Worm (Caenorhabditis elegans) whole organism, L1 larva: ENCODE results near the gene EGAP4.1.

Source experiments
- C04F5.9 ChIP-seq: sonication (generic microtip); optimal IDR thresholded peaks from 2 replicates; lab custom pipeline; 2016; ENCODE audit warnings: missing genetic modification characterization, missing compliant biosample characterization
- C16A3.4 ChIP-seq: fragments of 150-350 bp; optimal IDR thresholded peaks from 2 replicates; lab custom pipeline; 2014; ENCODE audit warnings: missing biosample characterization, missing genetic modification characterization
- aly-2 ChIP-seq: fragments of 150-350 bp; optimal IDR thresholded peaks from 2 replicates; lab custom pipeline; 2014; ENCODE audit warnings: missing biosample characterization, missing genetic modification characterization
- blmp-1 ChIP-seq: fragments of 150-350 bp; optimal IDR thresholded peaks from 2 replicates; lab custom pipeline; 2014; ENCODE audit warnings: missing biosample characterization, missing genetic modification characterization
- ceh-63 ChIP-seq: fragments of 200-800 bp; sonication (Bioruptor generic); optimal IDR thresholded peaks from 2 replicates; lab custom pipeline; 2018; ENCODE audit warnings: mild to moderate bottlenecking, missing genetic modification characterization, missing compliant biosample characterization
- ceh-8 ChIP-seq: fragments of 200-800 bp; sonication (Bioruptor generic); optimal IDR thresholded peaks from 2 replicates; lab custom pipeline; 2018; ENCODE audit warnings: mild to moderate bottlenecking, missing genetic modification characterization, moderate library complexity, missing compliant biosample characterization
- ceh-90 ChIP-seq: sonication (generic microtip); optimal IDR thresholded peaks from 2 replicates; lab custom pipeline; 2016; ENCODE audit warnings: missing genetic modification characterization, missing compliant biosample characterization
- efl-1 ChIP-seq, 4 experiments: fragments of 150-350 bp; optimal IDR thresholded peaks in 3 of 4; peaks in 1 of 4; 1 replicate in 1 of 4; 2 replicates in 3 of 4; lab custom pipeline; 2014; ENCODE audit warnings: missing biosample characterization in 2 of 4, missing genetic modification characterization in 2 of 4, missing genetic modification reagents in 2 of 4
- egl-13 ChIP-seq: sonication (generic microtip); optimal IDR thresholded peaks from 2 replicates; lab custom pipeline; 2016; ENCODE audit warnings: missing genotype, missing genetic modification reagents, missing genetic modification characterization, missing compliant biosample characterization
- elt-2 ChIP-seq: sonication (generic microtip); optimal IDR thresholded peaks from 2 replicates; lab custom pipeline; 2016; ENCODE audit warnings: missing genetic modification characterization, mild to moderate bottlenecking, inconsistent platforms, missing compliant biosample characterization, missing genetic modification reagents
- elt-3 ChIP-seq, 6 experiments: fragments of 150-350 bp in 1 of 6; sonication (generic microtip); optimal IDR thresholded peaks; 2 replicates each; lab custom pipeline; 2017 to 2018; ENCODE audit warnings: missing biosample characterization in 6 of 6, missing genetic modification characterization in 6 of 6, inconsistent platforms in 1 of 6
- ets-5 ChIP-seq: fragments of 200-800 bp; sonication (Bioruptor generic); IDR thresholded peaks from 2 replicates; pipeline ENCODE4 v1.3.6; 2022; ENCODE audit warnings: missing genetic modification characterization, missing compliant biosample characterization
- grh-1 ChIP-seq: fragments of 200-800 bp; sonication (Bioruptor generic); IDR thresholded peaks from 2 replicates; pipeline ENCODE4 v1.3.6; 2022; ENCODE audit warnings: missing genetic modification reagents, missing genetic modification characterization, missing compliant biosample characterization
- hlh-4 ChIP-seq: sonication (generic microtip); optimal IDR thresholded peaks from 2 replicates; lab custom pipeline; 2016; ENCODE audit warnings: mild to moderate bottlenecking, missing genetic modification characterization, missing compliant biosample characterization
- hpl-2 ChIP-seq: fragments of 150-350 bp; optimal IDR thresholded peaks from 2 replicates; lab custom pipeline; 2014; ENCODE audit warnings: missing biosample characterization, missing genetic modification reagents, missing genetic modification characterization
- irx-1 ChIP-seq: sonication (generic microtip); optimal IDR thresholded peaks from 2 replicates; lab custom pipeline; 2016; ENCODE audit warnings: missing genetic modification characterization, missing compliant biosample characterization
- lin-13 ChIP-seq: fragments of 150-350 bp; optimal IDR thresholded peaks from 2 replicates; lab custom pipeline; 2014; ENCODE audit warnings: missing biosample characterization, missing genetic modification reagents, missing genetic modification characterization
- lin-14 ChIP-seq: fragments of 200-800 bp; sonication (Bioruptor generic); optimal IDR thresholded peaks from 2 replicates; lab custom pipeline; 2018; ENCODE audit warnings: mild to moderate bottlenecking, missing genetic modification characterization, moderate library complexity, missing compliant biosample characterization
- lin-15B ChIP-seq: fragments of 150-350 bp; sonication (generic microtip); optimal IDR thresholded peaks from 3 replicates; lab custom pipeline; 2014; ENCODE audit warnings: missing biosample characterization, missing genetic modification characterization
- lin-35 ChIP-seq, 2 experiments: fragments of 150-350 bp; optimal IDR thresholded peaks; 2 replicates each; lab custom pipeline; 2014; ENCODE audit warnings: missing biosample characterization in 2 of 2, missing genetic modification characterization in 2 of 2, missing genetic modification reagents in 2 of 2
- lir-3 ChIP-seq: sonication (generic microtip); optimal IDR thresholded peaks from 2 replicates; lab custom pipeline; 2016; ENCODE audit warnings: mild to moderate bottlenecking, missing genetic modification characterization, moderate library complexity, missing compliant biosample characterization; ENCODE audit not compliant: poor library complexity
- lsy-2 ChIP-seq, 2 experiments: fragments of 150-350 bp; optimal IDR thresholded peaks; 2 replicates each; lab custom pipeline; 2014; ENCODE audit warnings: missing biosample characterization in 2 of 2, missing genetic modification characterization in 2 of 2
- mdl-1 ChIP-seq, 2 experiments: fragments of 150-350 bp; optimal IDR thresholded peaks; 2 replicates each; lab custom pipeline; 2014 to 2017; ENCODE audit warnings: missing biosample characterization in 2 of 2, missing genetic modification characterization in 2 of 2, inconsistent platforms in 1 of 2
- mef-2 ChIP-seq: fragments of 150-350 bp; optimal IDR thresholded peaks from 2 replicates; lab custom pipeline; 2014; ENCODE audit warnings: missing biosample characterization, missing genetic modification characterization
- mep-1 ChIP-seq: fragments of 150-350 bp; optimal IDR thresholded peaks from 2 replicates; lab custom pipeline; 2014; ENCODE audit warnings: missing biosample characterization, missing genetic modification characterization
- nhr-19 ChIP-seq: fragments of 200-800 bp; sonication (Bioruptor generic); conservative IDR thresholded peaks from 2 replicates; pipeline ENCODE4 v1.3.6; 2022; ENCODE audit warnings: missing genetic modification characterization, missing compliant biosample characterization
- nhr-20 ChIP-seq: sonication (generic microtip); optimal IDR thresholded peaks from 2 replicates; lab custom pipeline; 2016; ENCODE audit warnings: mild to moderate bottlenecking, missing genetic modification characterization, missing compliant biosample characterization
- nhr-28 ChIP-seq: fragments of 150-350 bp; optimal IDR thresholded peaks from 2 replicates; lab custom pipeline; 2014; ENCODE audit warnings: missing biosample characterization, missing genetic modification characterization
- nhr-71 ChIP-seq: sonication (generic microtip); optimal IDR thresholded peaks from 2 replicates; lab custom pipeline; 2016; ENCODE audit warnings: mild to moderate bottlenecking, missing genetic modification characterization, moderate library complexity, missing compliant biosample characterization
- nhr-76 ChIP-seq: sonication (generic microtip); optimal IDR thresholded peaks from 2 replicates; lab custom pipeline; 2017; ENCODE audit warnings: missing biosample characterization, missing genetic modification characterization
- nhr-85 ChIP-seq: sonication (generic microtip); peaks from one replicate; lab custom pipeline; 2016; ENCODE audit warnings: missing genetic modification characterization, inconsistent platforms, missing compliant biosample characterization
- nhr-90 ChIP-seq: sonication (generic microtip); optimal IDR thresholded peaks from 2 replicates; lab custom pipeline; 2016; ENCODE audit warnings: mild to moderate bottlenecking, missing genetic modification characterization, missing compliant biosample characterization; ENCODE audit not compliant: poor library complexity
- pag-3 ChIP-seq: sonication (generic microtip); optimal IDR thresholded peaks from 2 replicates; lab custom pipeline; 2017; ENCODE audit warnings: missing genetic modification characterization, mild to moderate bottlenecking, missing compliant biosample characterization, antibody characterized with exemption, borderline replicate concordance; ENCODE audit not compliant: insufficient read depth
- pax-3 ChIP-seq: fragments of 200-800 bp; sonication (Bioruptor generic); optimal IDR thresholded peaks from 2 replicates; lab custom pipeline; 2018; ENCODE audit warnings: mild to moderate bottlenecking, missing genetic modification characterization, moderate library complexity, missing compliant biosample characterization
- pqm-1 ChIP-seq: sonication (generic microtip); optimal IDR thresholded peaks from 3 replicates; lab custom pipeline; 2017; ENCODE audit warnings: missing biosample characterization, missing genetic modification characterization
- snu-23 ChIP-seq: sonication (generic microtip); optimal IDR thresholded peaks from 2 replicates; lab custom pipeline; 2016; ENCODE audit warnings: missing genetic modification characterization, missing compliant biosample characterization
- tbx-2 ChIP-seq: sonication (generic microtip); optimal IDR thresholded peaks from 2 replicates; lab custom pipeline; 2016; ENCODE audit warnings: missing genetic modification characterization, missing compliant biosample characterization
- unc-130 ChIP-seq: fragments of 150-350 bp; optimal IDR thresholded peaks from 2 replicates; lab custom pipeline; 2017; ENCODE audit warnings: missing biosample characterization, missing genetic modification characterization, inconsistent platforms
- xbp-1 ChIP-seq: sonication (generic microtip); optimal IDR thresholded peaks from 2 replicates; lab custom pipeline; 2016; ENCODE audit warnings: missing genetic modification characterization, missing compliant biosample characterization
- ztf-4 ChIP-seq: fragments of 150-350 bp; optimal IDR thresholded peaks from 2 replicates; lab custom pipeline; 2014; ENCODE audit warnings: missing biosample characterization, missing genetic modification characterization

The EGAP4.1 gene

DNA sequence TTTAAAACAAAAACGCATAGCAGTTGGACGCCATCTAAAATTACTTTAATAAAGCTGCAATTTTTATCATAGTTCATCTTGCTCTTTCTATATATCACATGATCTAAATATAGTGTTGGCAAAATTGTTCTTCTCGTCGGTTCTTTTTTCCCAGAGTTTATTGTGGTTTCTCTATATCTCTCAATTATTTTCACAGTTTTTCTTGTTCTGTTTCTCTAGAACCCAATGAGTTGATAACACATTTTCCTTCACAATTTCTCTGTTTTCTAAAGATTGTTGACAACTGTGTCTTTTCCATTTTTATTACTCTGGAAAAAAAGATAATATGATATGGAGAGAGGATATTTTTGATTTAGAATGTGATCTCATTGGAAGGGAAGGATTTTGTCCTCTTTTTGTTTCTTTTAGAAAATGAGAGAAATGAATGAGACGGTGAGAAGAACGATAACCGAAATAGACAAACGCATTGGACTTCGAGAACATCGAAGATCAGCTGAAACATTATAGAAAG is 27.1 kb upstream of the EGAP4.1 start (continued):
- TF ChIP-seq pax-3 = no peak
- TF ChIP-seq, all 84 proteins: peak for 9

DNA sequence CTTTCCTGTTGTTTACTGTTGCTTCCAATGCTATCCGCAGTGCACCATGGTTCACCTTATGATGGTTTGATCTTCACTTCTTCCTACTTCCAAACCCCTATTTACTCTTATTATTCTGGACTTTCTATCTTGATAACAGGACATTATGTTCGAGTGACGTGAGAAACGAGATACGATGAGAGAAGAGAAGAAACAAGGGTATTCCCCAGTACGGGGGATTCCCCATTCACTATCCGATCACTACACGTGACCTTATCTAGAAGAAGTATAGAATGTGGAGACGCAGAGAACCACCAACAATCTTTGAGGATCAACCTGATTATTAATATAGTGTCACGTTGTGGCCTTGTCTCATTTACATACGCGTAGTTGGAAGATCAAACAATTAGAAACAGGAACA is 25.3 kb upstream of the EGAP4.1 start:
- TF ChIP-seq nhr-71 (tag; lab: Kevin White, UChicago) (peak; percentile 58), nhr-90 (tag; lab: Kevin White, UChicago) (peak; percentile 20), ztf-4 (tag; lab: Kevin White, UChicago) (peak; percentile 11), pag-3 (tag; lab: Kevin White, UChicago) (no peak), elt-3 (tag; optimal IDR thresholded peaks at IDR 0.05; lab: Kevin White, UChicago) (peak in 3 of 6 experiments; percentile 13 to 93 (median 75)), nhr-19 (peak; percentile 25), lin-14 (peak; percentile 52), mdl-1 (tag; optimal IDR thresholded peaks at IDR 0.05; lab: Kevin White, UChicago) (peak in 1 of 2 experiments; percentile 61), unc-130 (tag; lab: Kevin White, UChicago) (no peak), lin-35 (GFP tag; optimal IDR thresholded peaks at IDR 0.05; lab: Kevin White, UChicago) (peak in 1 of 2 experiments; percentile 19), egl-13 (tag; lab: Kevin White, UChicago) (no peak), lsy-2 (tag; optimal IDR thresholded peaks at IDR 0.05; lab: Kevin White, UChicago) (peak in 1 of 2 experiments; percentile 27), C16A3.4 (tag; lab: Kevin White, UChicago) (peak; percentile 21), snu-23 (GFP tag; lab: Kevin White, UChicago) (peak; percentile 36), efl-1 (optimal IDR thresholded peaks at IDR 0.05; lab: Kevin White, UChicago) (no peak), efl-1 (GFP tag; optimal IDR thresholded peaks at IDR 0.05 in 1 of 2; lab: Kevin White, UChicago) (no peak), blmp-1 (tag; lab: Kevin White, UChicago) (peak; percentile 89), nhr-20 (tag; lab: Kevin White, UChicago) (peak; percentile 60), tbx-2 (peak; percentile 13), nhr-85 (tag; lab: Kevin White, UChicago) (peak; percentile 90), C04F5.9 (tag; lab: Kevin White, UChicago) (no peak), nhr-28 (tag; lab: Kevin White, UChicago) (no peak), mep-1 (tag; lab: Kevin White, UChicago) (peak; percentile 4)

DNA sequence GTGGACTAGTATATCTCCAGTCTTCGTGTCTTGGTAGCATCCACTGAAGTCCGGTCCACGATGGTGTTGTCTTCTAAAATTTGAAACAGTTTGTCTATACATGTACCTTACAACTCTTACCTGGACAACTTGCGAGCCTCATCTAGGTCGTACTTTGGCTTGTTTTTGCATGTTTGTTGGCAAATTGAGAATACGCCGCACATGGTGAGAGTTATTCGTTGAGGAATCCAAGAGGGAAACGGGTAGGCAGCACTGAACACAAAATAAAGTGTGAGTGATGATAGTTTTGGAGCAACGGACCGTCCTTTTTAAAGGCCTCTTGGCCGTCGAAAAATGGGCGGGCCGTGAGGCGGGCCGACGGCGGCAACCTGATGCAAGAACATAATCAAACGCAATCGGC is 23.5 kb upstream of the EGAP4.1 start, which contains the start of gene asns-2:
TSS of gene asns-2 (minus strand) at position 282 of the 400 bp plus-strand sequence.
- TF ChIP-seq nhr-85 (tag; lab: Kevin White, UChicago) (no peak), hlh-4 (no peak), C04F5.9 (tag; lab: Kevin White, UChicago) (no peak), ceh-8 (GFP tag; lab: Kevin White, UChicago) (no peak), lin-15B (tag; lab: Kevin White, UChicago) (no peak), lir-3 (tag; lab: Kevin White, UChicago) (no peak), mdl-1 (tag; optimal IDR thresholded peaks at IDR 0.05; lab: Kevin White, UChicago) (no peak), hpl-2 (no peak), ceh-90 (tag; lab: Kevin White, UChicago) (no peak), nhr-76 (tag; lab: Kevin White, UChicago) (no peak), ceh-63 (GFP tag; lab: Kevin White, UChicago) (no peak), nhr-71 (tag; lab: Kevin White, UChicago) (no peak), aly-2 (no peak), ets-5 (no peak), xbp-1 (no peak), lin-13 (GFP tag; lab: Kevin White, UChicago) (no peak), lin-35 (GFP tag; optimal IDR thresholded peaks at IDR 0.05; lab: Kevin White, UChicago) (no peak), mef-2 (no peak), unc-130 (tag; lab: Kevin White, UChicago) (no peak)

- TF ChIP-seq ceh-63 (GFP tag; lab: Kevin White, UChicago) (no peak), irx-1 (tag; lab: Kevin White, UChicago) (no peak), nhr-19 (peak; percentile 63), blmp-1 (tag; lab: Kevin White, UChicago) (peak; percentile 59), elt-3 (tag; optimal IDR thresholded peaks at IDR 0.05; lab: Kevin White, UChicago) (peak; percentile 59 to 97 (median 92)), nhr-90 (tag; lab: Kevin White, UChicago) (peak; percentile 42), nhr-71 (tag; lab: Kevin White, UChicago) (peak; percentile 53), snu-23 (GFP tag; lab: Kevin White, UChicago) (peak; percentile 15), lin-14 (peak; percentile 27), nhr-76 (tag; lab: Kevin White, UChicago) (no peak), hpl-2 (no peak), tbx-2 (no peak), grh-1 (GFP tag; lab: Robert Waterston, UW) (0 out of 2 replicates have a peak, but pooled peaks have one; percentile 5), pqm-1 (tag; lab: Kevin White, UChicago) (peak; percentile 7), nhr-20 (tag; lab: Kevin White, UChicago) (peak; percentile 63), lin-35 (GFP tag; optimal IDR thresholded peaks at IDR 0.05; lab: Kevin White, UChicago) (peak in 1 of 2 experiments; percentile 67), elt-2 (peak; percentile 91)
Observed at ce11 chrX:8750209-8750608, 23.0 kb upstream of the EGAP4.1 start.
